Worm (Caenorhabditis elegans): Measurements from ENCODE around the gene idpb-4.

ce11 chrII:8769375-8769774, 32.0 kb upstream of the idpb-4 start:
- TF ChIP-seq ref-1 (GFP tag; conservative IDR thresholded peaks at IDR 0.05) (no peak), med-1 (GFP tag; optimal IDR thresholded peaks at IDR 0.05; ENCODE audit: insufficient read depth) (no peak), flt-1 (GFP tag; IDR thresholded peaks at IDR 0.05) (no peak), ztf-29 (GFP tag; IDR thresholded peaks at IDR 0.05) (no peak), ztf-23 (GFP tag; IDR thresholded peaks at IDR 0.05) (0 out of 2 replicates have a peak, but pooled peaks have one; percentile 40), cog-1 (tag; optimal IDR thresholded peaks at IDR 0.05) (no peak)

Measured in whole organism, midembryonic.